Fruit fly (Drosophila melanogaster) whole organism, wandering third instar larva: ENCODE results near the gene scf.

Experiments used
- Abd-B ChIP-seq: fragments of >200 bp; optimal IDR thresholded peaks from 2 replicates; lab custom pipeline; 2017; ENCODE audit warnings: missing biosample characterization, missing genetic modification characterization
- CG9705 ChIP-seq: fragments of 200-800 bp; sonication (Bioruptor generic); optimal IDR thresholded peaks from 2 replicates; lab custom pipeline; 2018; ENCODE audit warnings: missing biosample characterization, mild to moderate bottlenecking, missing genetic modification characterization
- CrebA ChIP-seq: fragments of 200-800 bp; sonication (Bioruptor generic); optimal IDR thresholded peaks from 2 replicates; lab custom pipeline; 2016; ENCODE audit warnings: missing biosample characterization, mild to moderate bottlenecking, missing genetic modification characterization, borderline replicate concordance
- Dfd ChIP-seq: fragments of >200 bp; optimal IDR thresholded peaks from 2 replicates; lab custom pipeline; 2017; ENCODE audit warnings: missing biosample characterization, missing genetic modification characterization
- Dif ChIP-seq: fragments of 200-275, 200-300 bp; sonication (Bioruptor generic); optimal IDR thresholded peaks from 2 replicates; lab custom pipeline; 2018; ENCODE audit warnings: missing biosample characterization, missing genetic modification characterization; ENCODE audit not compliant: partially characterized antibody
- GATAd ChIP-seq: sonication (Bioruptor generic); optimal IDR thresholded peaks from 2 replicates; lab custom pipeline; 2016; ENCODE audit warnings: missing biosample characterization, missing genetic modification characterization
- HLH106 ChIP-seq: fragments of 200-800 bp; optimal IDR thresholded peaks from 3 replicates; lab custom pipeline; 2019; ENCODE audit warnings: missing biosample characterization, mild to moderate bottlenecking, missing genetic modification characterization, moderate library complexity
- Hnf4 ChIP-seq: fragments of 200-800 bp; sonication (Bioruptor generic); optimal IDR thresholded peaks from 2 replicates; lab custom pipeline; 2016; ENCODE audit warnings: missing biosample characterization, mild to moderate bottlenecking, missing genetic modification characterization
- Hr78 ChIP-seq: fragments of >200 bp; optimal IDR thresholded peaks from 2 replicates; lab custom pipeline; 2017; ENCODE audit warnings: missing biosample characterization, missing genetic modification characterization
- Hr83 ChIP-seq: fragments of 200-300 bp; sonication (Bioruptor generic); optimal IDR thresholded peaks from 2 replicates; lab custom pipeline; 2016; ENCODE audit warnings: missing biosample characterization, mild to moderate bottlenecking, missing genetic modification characterization, moderate library complexity; ENCODE audit not compliant: poor library complexity, severe bottlenecking
- Jra ChIP-seq: sonication (Bioruptor generic); optimal IDR thresholded peaks from 2 replicates; lab custom pipeline; 2016; ENCODE audit warnings: missing biosample characterization, missing genetic modification characterization
- Mio ChIP-seq: sonication (Bioruptor generic); optimal IDR thresholded peaks from 2 replicates; lab custom pipeline; 2016; ENCODE audit warnings: missing biosample characterization, missing genetic modification characterization
- Myc ChIP-seq: fragments of >200 bp; optimal IDR thresholded peaks from 2 replicates; lab custom pipeline; 2017
- Rel ChIP-seq, 2 experiments: fragments of 200-800 bp; sonication (Bioruptor generic) in 1 of 2; optimal IDR thresholded peaks; 2 replicates in 1 of 2; 3 replicates in 1 of 2; lab custom pipeline; 2016 to 2019; ENCODE audit warnings: mild to moderate bottlenecking in 2 of 2, missing biosample characterization in 2 of 2, missing genetic modification characterization in 2 of 2, moderate library complexity in 1 of 2
- br ChIP-seq: fragments of 200-800 bp; sonication (Bioruptor generic); optimal IDR thresholded peaks from 2 replicates; lab custom pipeline; 2016; ENCODE audit warnings: missing biosample characterization, missing genetic modification characterization
- brk ChIP-seq: fragments of 200-800 bp; sonication (Bioruptor generic); optimal IDR thresholded peaks from 2 replicates; lab custom pipeline; 2016; ENCODE audit warnings: missing biosample characterization, mild to moderate bottlenecking, missing genetic modification characterization
- dl ChIP-seq, 2 experiments: fragments of 175-275, 200-275 bp in 1 of 2; fragments of 200-275 bp in 1 of 2; sonication (Bioruptor generic); optimal IDR thresholded peaks; lab custom pipeline; 2018; ENCODE audit warnings: mild to moderate bottlenecking in 2 of 2, missing biosample characterization in 2 of 2, missing genetic modification characterization in 2 of 2, moderate library complexity in 2 of 2; ENCODE audit not compliant: partially characterized antibody in 2 of 2, insufficient read depth in 1 of 2
- dmrt93B ChIP-seq: fragments of 200-800 bp; sonication (Bioruptor generic); optimal IDR thresholded peaks from 2 replicates; lab custom pipeline; 2018; ENCODE audit warnings: missing biosample characterization, mild to moderate bottlenecking, missing genetic modification characterization
- dsf ChIP-seq: sonication (Bioruptor generic); optimal IDR thresholded peaks from 2 replicates; lab custom pipeline; 2016; ENCODE audit warnings: missing biosample characterization, missing genetic modification characterization, borderline replicate concordance
- ey ChIP-seq: fragments of 200-800 bp; sonication (Bioruptor generic); optimal IDR thresholded peaks from 2 replicates; lab custom pipeline; 2016; ENCODE audit warnings: missing biosample characterization, missing genetic modification characterization
- foxo ChIP-seq, 2 experiments: fragments of 200-800 bp; sonication (Bioruptor generic); optimal IDR thresholded peaks; 2 replicates in 1 of 2; 3 replicates in 1 of 2; lab custom pipeline; 2016 to 2017; ENCODE audit warnings: missing biosample characterization in 2 of 2, missing genetic modification characterization in 2 of 2
- fru ChIP-seq: fragments of 200-800 bp; sonication (Bioruptor generic); optimal IDR thresholded peaks from 3 replicates; lab custom pipeline; 2016; ENCODE audit warnings: missing biosample characterization, mild to moderate bottlenecking, missing genetic modification characterization
- h ChIP-seq: fragments of 200-800 bp; sonication (Bioruptor generic); optimal IDR thresholded peaks from 3 replicates; lab custom pipeline; 2016; ENCODE audit warnings: missing biosample characterization, mild to moderate bottlenecking, missing genetic modification characterization
- jim ChIP-seq: fragments of 175-275, 200-325 bp; sonication (Bioruptor generic); optimal IDR thresholded peaks from 2 replicates; lab custom pipeline; 2016; ENCODE audit warnings: missing biosample characterization, mild to moderate bottlenecking, missing genetic modification characterization
- lola ChIP-seq: fragments of >200 bp; optimal IDR thresholded peaks from 2 replicates; lab custom pipeline; 2017; ENCODE audit warnings: missing biosample characterization, missing genetic modification characterization
- pan ChIP-seq: fragments of >200 bp; optimal IDR thresholded peaks from 2 replicates; lab custom pipeline; 2017
- psq ChIP-seq: fragments of 200-800 bp; sonication (Bioruptor generic); optimal IDR thresholded peaks from 3 replicates; lab custom pipeline; 2017; ENCODE audit warnings: missing biosample characterization, mild to moderate bottlenecking, missing genetic modification characterization, moderate library complexity
- rgr ChIP-seq: fragments of 200-800 bp; sonication (Bioruptor generic); optimal IDR thresholded peaks from 3 replicates; lab custom pipeline; 2016; ENCODE audit warnings: missing biosample characterization, mild to moderate bottlenecking, missing genetic modification characterization
- sage ChIP-seq: fragments of 200-800 bp; sonication (Bioruptor generic); optimal IDR thresholded peaks from 2 replicates; lab custom pipeline; 2016; ENCODE audit warnings: missing biosample characterization, mild to moderate bottlenecking, missing genetic modification characterization
- sv ChIP-seq: fragments of 200-800 bp; sonication (Bioruptor generic); optimal IDR thresholded peaks from 3 replicates; lab custom pipeline; 2016; ENCODE audit warnings: missing biosample characterization, missing genetic modification characterization
- tai ChIP-seq: sonication (Bioruptor generic); optimal IDR thresholded peaks from 2 replicates; lab custom pipeline; 2016; ENCODE audit warnings: missing biosample characterization, missing genetic modification characterization
- usp ChIP-seq: fragments of >200 bp; optimal IDR thresholded peaks from 2 replicates; lab custom pipeline; 2017; ENCODE audit warnings: missing biosample characterization, missing genetic modification characterization

scf gene

DNA sequence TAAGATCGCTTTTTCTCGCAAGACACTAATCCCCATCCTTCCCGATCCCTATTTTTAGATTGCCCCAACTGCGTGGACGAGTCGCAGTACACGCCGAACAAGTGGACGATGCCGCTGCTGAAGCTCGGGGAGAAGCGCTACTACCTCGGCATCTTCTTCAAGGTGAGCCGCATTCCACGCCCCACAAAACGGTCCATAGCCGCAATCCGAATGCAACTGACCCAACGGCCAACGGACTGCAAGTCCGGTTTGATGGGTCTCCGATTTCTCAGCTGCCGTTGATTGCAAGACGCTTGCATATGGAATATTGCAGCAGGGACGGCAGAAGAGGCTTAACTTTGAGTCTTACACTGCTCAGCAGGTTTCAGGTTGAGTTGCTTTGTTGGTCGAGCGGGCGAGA lies 29.5 kb upstream of the scf start:
- TF ChIP-seq Dif (GFP tag; lab: Kevin White, UChicago) (peak; percentile 31), CrebA (GFP tag; lab: Kevin White, UChicago) (no peak), ey (no peak)

DNA sequence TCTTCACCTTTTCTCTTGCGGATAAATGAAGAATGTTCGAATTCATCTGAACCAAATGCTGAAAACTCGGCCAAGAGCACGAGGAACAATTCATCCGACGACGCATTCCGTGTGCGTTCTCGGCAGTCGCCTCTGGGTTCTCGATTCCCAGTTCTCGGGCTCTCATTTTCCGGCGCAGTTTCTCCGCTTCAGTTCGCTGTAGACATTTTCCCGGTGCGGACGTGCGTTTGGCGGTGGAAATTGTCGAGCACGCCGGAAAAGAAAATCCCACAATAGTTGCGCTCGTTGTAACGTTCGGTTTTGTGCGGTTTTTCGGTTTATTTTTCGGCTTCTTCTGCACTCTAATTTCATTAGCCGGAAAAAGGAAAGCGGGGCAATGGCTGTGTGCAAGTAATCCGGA lies 22.7 kb upstream of the scf start, which contains the start of gene CG32333:
Gene CG32333 (plus strand): TSS at position 190 of the 400 bp plus-strand sequence.
- no peak for TF ChIP-seq Dfd (GFP tag; lab: Kevin White, UChicago)
- no peak for TF ChIP-seq Jra (GFP tag; lab: Kevin White, UChicago)
- TF ChIP-seq dsf (GFP tag; lab: Kevin White, UChicago) = no peak
- no peak for TF ChIP-seq Hnf4
- no peak for TF ChIP-seq CG9705
- no peak for TF ChIP-seq Hr83 (GFP tag; lab: Kevin White, UChicago)
- TF ChIP-seq Dif (GFP tag; lab: Kevin White, UChicago) = no peak
- no peak for TF ChIP-seq ey
- no peak for TF ChIP-seq rgr
- no peak for TF ChIP-seq lola (GFP tag; lab: Kevin White, UChicago)
- TF ChIP-seq brk = no peak
- TF ChIP-seq jim = no peak
- no peak for TF ChIP-seq Rel (GFP tag; optimal IDR thresholded peaks at IDR 0.05; lab: Kevin White, UChicago)
- no peak for TF ChIP-seq Rel (tag; optimal IDR thresholded peaks at IDR 0.05; lab: Kevin White, UChicago)
- TF ChIP-seq, all 38 proteins: peak for 0

DNA sequence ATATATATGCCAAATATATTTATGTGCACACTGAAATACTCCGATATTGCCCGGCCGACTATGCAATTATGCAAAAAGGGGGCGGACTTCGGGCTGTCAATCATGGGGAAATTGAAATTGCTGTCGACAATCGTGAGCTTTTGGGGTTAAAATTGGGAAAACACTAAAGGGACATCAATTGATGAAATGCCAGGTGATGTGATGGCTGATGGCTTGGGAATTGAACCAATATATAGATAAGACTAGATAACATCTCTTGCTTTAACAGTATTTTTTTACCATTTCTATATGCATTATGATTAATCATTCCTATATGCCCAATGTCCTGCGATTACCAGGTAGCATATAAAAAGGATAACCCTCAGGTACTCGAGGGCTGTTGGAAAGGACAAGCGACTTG lies 20.5 kb upstream of the scf start:
- TF ChIP-seq sv (GFP tag; lab: Kevin White, UChicago) = no peak
- TF ChIP-seq ey = no peak
- no peak for TF ChIP-seq tai (GFP tag; lab: Kevin White, UChicago)
- TF ChIP-seq pan (lab: Kevin White, UChicago) = no peak
- no peak for TF ChIP-seq Hr83 (GFP tag; lab: Kevin White, UChicago)
- TF ChIP-seq Abd-B (GFP tag; lab: Kevin White, UChicago) = no peak
- no peak for TF ChIP-seq dmrt93B (GFP tag; lab: Kevin White, UChicago)
- no peak for TF ChIP-seq Rel (GFP tag; optimal IDR thresholded peaks at IDR 0.05; lab: Kevin White, UChicago)
- no peak for TF ChIP-seq Rel (tag; optimal IDR thresholded peaks at IDR 0.05; lab: Kevin White, UChicago)
- TF ChIP-seq br = no peak
- TF ChIP-seq usp = no peak
- TF ChIP-seq h = no peak
- no peak for TF ChIP-seq Dfd (GFP tag; lab: Kevin White, UChicago)
- no peak for TF ChIP-seq Myc
- TF ChIP-seq dl (GFP tag; optimal IDR thresholded peaks at IDR 0.05; lab: Kevin White, UChicago; ENCODE audit: insufficient read depth in 1 of 2, partially characterized antibody in 2 of 2) = no peak
- no peak for TF ChIP-seq HLH106 (tag; lab: Kevin White, UChicago)
- no peak for TF ChIP-seq brk
- TF ChIP-seq sage (GFP tag; lab: Kevin White, UChicago) = no peak
- TF ChIP-seq jim = no peak
- TF ChIP-seq, all 38 proteins: peak for 0

DNA sequence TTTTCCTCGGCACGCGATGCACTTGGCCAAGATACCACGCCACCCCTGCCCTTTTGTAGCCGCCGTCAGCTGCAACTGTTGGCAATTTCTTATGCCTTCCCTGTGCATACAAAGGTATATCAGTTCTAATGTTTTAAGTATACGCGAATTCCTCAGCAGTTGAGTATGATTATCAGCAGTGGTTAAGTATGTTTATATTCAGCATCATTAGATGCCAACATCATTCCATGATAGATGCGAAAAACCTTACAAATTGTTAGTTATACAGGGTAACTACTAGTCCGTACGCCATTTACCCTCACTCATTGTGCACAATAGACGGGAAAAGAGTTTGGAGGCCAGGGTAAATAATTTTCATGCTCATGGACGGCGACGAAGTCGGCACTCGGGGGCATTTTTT lies 18.8 kb upstream of the scf start:
- TF ChIP-seq sv (GFP tag; lab: Kevin White, UChicago) (no peak), Jra (GFP tag; lab: Kevin White, UChicago) (no peak), Mio (no peak), ey (peak; percentile 18), jim (no peak), foxo (GFP tag; optimal IDR thresholded peaks at IDR 0.05; lab: Kevin White, UChicago) (no peak), Hr83 (GFP tag; lab: Kevin White, UChicago) (no peak)

DNA sequence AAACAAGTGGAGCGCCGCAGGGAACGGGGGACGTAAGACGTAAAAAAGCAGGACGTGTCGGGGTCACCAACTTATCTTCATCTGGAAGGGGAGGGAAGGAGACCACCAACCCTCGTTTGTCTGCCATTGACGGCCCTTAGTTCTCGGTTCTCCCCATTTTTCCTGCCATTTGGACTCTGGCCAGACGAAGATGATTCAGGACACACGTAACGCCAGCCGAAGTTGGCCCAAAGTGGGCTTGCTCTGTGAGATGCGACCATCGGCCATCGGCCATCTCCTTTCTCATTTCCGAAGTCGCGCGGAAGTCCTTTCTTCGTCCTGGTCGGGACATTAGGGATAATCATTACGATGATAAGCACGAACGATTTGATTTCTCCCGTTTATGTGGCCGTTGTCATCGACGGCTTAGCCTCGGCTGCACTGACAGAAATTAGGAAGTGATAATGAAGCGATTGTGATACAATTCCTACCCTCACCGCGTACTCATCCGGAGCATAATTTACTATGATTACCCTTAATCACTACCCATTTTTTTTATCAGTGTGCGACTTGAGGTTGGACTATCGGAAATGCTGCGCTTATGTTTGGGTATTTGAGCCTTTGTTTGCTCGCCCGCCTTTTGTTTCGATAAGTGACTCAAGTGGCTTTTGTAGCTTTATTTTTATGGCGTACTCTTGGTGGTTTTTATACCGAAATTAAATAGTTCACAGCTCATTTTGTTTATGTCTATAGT lies 17.4 kb upstream of the scf start:
- TF ChIP-seq Hr78 (GFP tag; lab: Kevin White, UChicago) = no peak
- TF ChIP-seq Hr83 (GFP tag; lab: Kevin White, UChicago) = no peak
- TF ChIP-seq Hnf4 = no peak
- no peak for TF ChIP-seq dsf (GFP tag; lab: Kevin White, UChicago)
- no peak for TF ChIP-seq lola (GFP tag; lab: Kevin White, UChicago)
- no peak for TF ChIP-seq Rel (GFP tag; optimal IDR thresholded peaks at IDR 0.05; lab: Kevin White, UChicago)
- TF ChIP-seq Rel (tag; optimal IDR thresholded peaks at IDR 0.05; lab: Kevin White, UChicago) = no peak
- no peak for TF ChIP-seq GATAd (GFP tag; lab: Kevin White, UChicago)
- TF ChIP-seq h = no peak
- no peak for TF ChIP-seq brk
- no peak for TF ChIP-seq psq (GFP tag; lab: Kevin White, UChicago)
- no peak for TF ChIP-seq sage (GFP tag; lab: Kevin White, UChicago)
- TF ChIP-seq Abd-B (GFP tag; lab: Kevin White, UChicago) = no peak
- TF ChIP-seq fru (GFP tag; lab: Kevin White, UChicago) = no peak
- TF ChIP-seq CG9705 = no peak
- TF ChIP-seq dl (GFP tag; optimal IDR thresholded peaks at IDR 0.05; lab: Kevin White, UChicago; ENCODE audit: insufficient read depth in 1 of 2, partially characterized antibody in 2 of 2) = no peak
- no peak for TF ChIP-seq dmrt93B (GFP tag; lab: Kevin White, UChicago)
- TF ChIP-seq Dif (GFP tag; lab: Kevin White, UChicago) = no peak
- TF ChIP-seq tai (GFP tag; lab: Kevin White, UChicago) = no peak
